Worm (Caenorhabditis elegans): ENCODE results near the gene sup-10.
A peak's percentile ranks its signal among the peaks of the same experiment; 100 is the strongest.

The sup-10 gene

ce11 chrX:17479694-17480574, 48.2 kb upstream of the sup-10 start (continued):
- no peak; the same call in 1 of the 2 replicates for TF ChIP-seq ZK337.2 (GFP tag; IDR thresholded peaks at IDR 0.05)
- no peak for TF ChIP-seq F44E2.7 (GFP tag; IDR thresholded peaks at IDR 0.05)
- no peak for TF ChIP-seq daf-12 (tag; optimal IDR thresholded peaks at IDR 0.05)
- TF ChIP-seq nhr-11 (tag; optimal IDR thresholded peaks at IDR 0.05) = peak; percentile 74
- TF ChIP-seq nhr-10 (tag; optimal IDR thresholded peaks at IDR 0.05) = peak; percentile 27
- TF ChIP-seq ama-1 (optimal IDR thresholded peaks at IDR 0.05) = peak; percentile 58
- peak; percentile 52; the same call in 1 of the 2 replicates for TF ChIP-seq saeg-2 (GFP tag; IDR thresholded peaks at IDR 0.05)
- TF ChIP-seq nhr-102 (tag; optimal IDR thresholded peaks at IDR 0.05) = peak; percentile 74
- peak; percentile 44 for TF ChIP-seq mes-2 (tag; optimal IDR thresholded peaks at IDR 0.05; ENCODE audit: poor library complexity, severe bottlenecking)
- no peak for TF ChIP-seq snpc-4 (tag; optimal IDR thresholded peaks at IDR 0.05)
- TF ChIP-seq zag-1 (tag; optimal IDR thresholded peaks at IDR 0.05) = peak; percentile 14
- TF ChIP-seq egl-43 (GFP tag; IDR thresholded peaks at IDR 0.05) = peak; percentile 92
- TF ChIP-seq nhr-41 (GFP tag; IDR thresholded peaks at IDR 0.05) = no peak; the same call in 1 of the 2 replicates
- TF ChIP-seq snpc-1.2 (GFP tag; IDR thresholded peaks at IDR 0.05) = no peak; the same call in 1 of the 2 replicates
- TF ChIP-seq php-3 (GFP tag; IDR thresholded peaks at IDR 0.05) = 0 out of 2 replicates have a peak, but pooled peaks have one; percentile 29
- TF ChIP-seq jun-1 (tag; optimal IDR thresholded peaks at IDR 0.05) = peak; percentile 58
- TF ChIP-seq pqm-1 (tag; optimal IDR thresholded peaks at IDR 0.05) = peak; percentile 4
- no peak for TF ChIP-seq lir-3 (tag; optimal IDR thresholded peaks at IDR 0.05)
- peak; percentile 91 for TF ChIP-seq F37D6.2 (tag; optimal IDR thresholded peaks at IDR 0.05)
- TF ChIP-seq nhr-237 (tag; optimal IDR thresholded peaks at IDR 0.05) = no peak
- TF ChIP-seq nhr-111 (GFP tag; optimal IDR thresholded peaks at IDR 0.05) = no peak
- TF ChIP-seq hmg-1.1 (GFP tag; IDR thresholded peaks at IDR 0.05) = peak; percentile 93
- no peak for TF ChIP-seq fos-1 (tag; optimal IDR thresholded peaks at IDR 0.05)
- no peak for TF ChIP-seq nhr-25 (tag; optimal IDR thresholded peaks at IDR 0.05; ENCODE audit: borderline replicate concordance, insufficient read depth)
- no peak for TF ChIP-seq ZK546.5 (tag; optimal IDR thresholded peaks at IDR 0.05)
- TF ChIP-seq daf-19 (GFP tag; conservative IDR thresholded peaks at IDR 0.05) = no peak; the same call in 1 of the 2 replicates
- peak; percentile 93 for TF ChIP-seq rbr-2 (tag; optimal IDR thresholded peaks at IDR 0.05)
- no peak; the same call in 1 of the 2 replicates for TF ChIP-seq madf-9 (GFP tag; conservative IDR thresholded peaks at IDR 0.05)
- TF ChIP-seq lin-29 (GFP tag; IDR thresholded peaks at IDR 0.05) = no peak
- TF ChIP-seq daf-8 (GFP tag; IDR thresholded peaks at IDR 0.05) = no peak
- peak; percentile 80 to 90 for TF ChIP-seq mdl-1 (tag; optimal IDR thresholded peaks at IDR 0.05)
- TF ChIP-seq skn-1 (tag; optimal IDR thresholded peaks at IDR 0.05) = no peak
- TF ChIP-seq zfp-2 (tag; optimal IDR thresholded peaks at IDR 0.05) = peak; percentile 2
- no peak for TF ChIP-seq zfp-3 (GFP tag; conservative IDR thresholded peaks at IDR 0.05)
- TF ChIP-seq mep-1 (tag; optimal IDR thresholded peaks at IDR 0.05) = peak; percentile 87
- TF ChIP-seq D1046.2 (GFP tag; IDR thresholded peaks at IDR 0.05) = 0 out of 2 replicates have a peak, but pooled peaks have one; percentile 59
- TF ChIP-seq unc-62 (GFP tag; optimal IDR thresholded peaks at IDR 0.05 in 1 of 2) = peak in 1 of 2 experiments; percentile 91
- no peak for TF ChIP-seq unc-62 (tag; optimal IDR thresholded peaks at IDR 0.05)
- peak; percentile 45 for TF ChIP-seq egl-27 (tag; optimal IDR thresholded peaks at IDR 0.05)
- peak; percentile 57 for TF ChIP-seq F10B5.3 (tag; optimal IDR thresholded peaks at IDR 0.05)
- TF ChIP-seq mdt-29 (GFP tag; IDR thresholded peaks at IDR 0.05) = peak; percentile 82
- TF ChIP-seq F26F4.8 (GFP tag; conservative IDR thresholded peaks at IDR 0.05) = no peak
- no peak for TF ChIP-seq lin-13 (GFP tag; optimal IDR thresholded peaks at IDR 0.05)
- peak; percentile 29 for TF ChIP-seq spr-3 (GFP tag; optimal IDR thresholded peaks at IDR 0.05)
- peak; percentile 54 to 93 for TF ChIP-seq daf-16 (GFP tag; optimal IDR thresholded peaks at IDR 0.05)
- peak; percentile 78 for TF ChIP-seq daf-16 (tag; optimal IDR thresholded peaks at IDR 0.05)
- 0 out of 2 replicates have a peak, but pooled peaks have one; percentile 10 for TF ChIP-seq arid-1 (GFP tag; conservative IDR thresholded peaks at IDR 0.05)
- peak; percentile 79 for TF ChIP-seq ceh-20 (GFP tag; IDR thresholded peaks at IDR 0.05)
- TF ChIP-seq tra-1 (GFP tag; IDR thresholded peaks at IDR 0.05) = peak; percentile 79; the same call in 1 of the 2 replicates
